Fruit fly (Drosophila melanogaster): Measurements from ENCODE around the gene CG4119.

CG4119 gene

dm6 chrX:5672243-5673051, 6.6 kb downstream of the CG4119 start, which contains the start of gene RpL35 (continued):
- TF ChIP-seq wek (GFP tag; optimal IDR thresholded peaks at IDR 0.05) (peak; percentile 56), CG42726 (GFP tag; IDR thresholded peaks at IDR 0.05; ENCODE audit: partially characterized antibody) (no peak), CG11398 (GFP tag; optimal IDR thresholded peaks at IDR 0.05) (no peak), CG8281 (tag; optimal IDR thresholded peaks at IDR 0.05) (no peak), CG3847 (GFP tag; IDR thresholded peaks at IDR 0.05) (no peak), CG7928 (GFP tag; optimal IDR thresholded peaks at IDR 0.05) (no peak), ase (GFP tag; IDR thresholded peaks at IDR 0.05) (no peak), Asciz (GFP tag; optimal IDR thresholded peaks at IDR 0.05) (peak; percentile 54), ERR (GFP tag; optimal IDR thresholded peaks at IDR 0.05) (peak; percentile 4), Gug (GFP tag; IDR thresholded peaks at IDR 0.05) (peak; percentile 19; the same call in 1 of the 4 replicates), MTF-1 (GFP tag; optimal IDR thresholded peaks at IDR 0.05; ENCODE audit: borderline replicate concordance) (peak; percentile 65), CG4282 (GFP tag; optimal IDR thresholded peaks at IDR 0.05) (peak; percentile 29), Blimp-1 (GFP tag; optimal IDR thresholded peaks at IDR 0.05) (peak; percentile 23), Hmx (GFP tag; optimal IDR thresholded peaks at IDR 0.05) (no peak), sens (GFP tag) (peak; percentile 81), CG14050 (GFP tag; IDR thresholded peaks at IDR 0.05) (no peak), CG8944 (GFP tag; optimal IDR thresholded peaks at IDR 0.05) (no peak), slou (GFP tag; optimal IDR thresholded peaks at IDR 0.05) (no peak), gsb-n (tag; optimal IDR thresholded peaks at IDR 0.05) (peak; percentile 25), bcd (GFP tag; optimal IDR thresholded peaks at IDR 0.05) (peak; percentile 21), ab (GFP tag; optimal IDR thresholded peaks at IDR 0.05) (no peak), scrt (GFP tag; optimal IDR thresholded peaks at IDR 0.05) (peak; percentile 56), Spps (tag; optimal IDR thresholded peaks at IDR 0.05) (peak; percentile 17), CG7556 (GFP tag; optimal IDR thresholded peaks at IDR 0.05) (peak; percentile 7), CkIIα-i1 (GFP tag; IDR thresholded peaks at IDR 0.05) (no peak), Camta (GFP tag; optimal IDR thresholded peaks at IDR 0.05) (peak; percentile 49), CG6654 (GFP tag; optimal IDR thresholded peaks at IDR 0.05) (no peak), CG1792 (GFP tag; optimal IDR thresholded peaks at IDR 0.05) (no peak), her (GFP tag; optimal IDR thresholded peaks at IDR 0.05) (peak; percentile 50), CG1529 (GFP tag; optimal IDR thresholded peaks at IDR 0.05) (peak; percentile 20), abd-A (tag; optimal IDR thresholded peaks at IDR 0.05) (no peak), PHDP (tag; optimal IDR thresholded peaks at IDR 0.05) (peak; percentile 49), Dfd (GFP tag; optimal IDR thresholded peaks at IDR 0.05) (no peak), CG34376 (GFP tag; optimal IDR thresholded peaks at IDR 0.05) (peak; percentile 70), CG12744 (GFP tag; optimal IDR thresholded peaks at IDR 0.05) (no peak), lilli (GFP tag; optimal IDR thresholded peaks at IDR 0.05) (peak; percentile 58), CG16779 (GFP tag; IDR thresholded peaks at IDR 0.05) (no peak), CG6254 (GFP tag; optimal IDR thresholded peaks at IDR 0.05) (peak; percentile 35), CG18764 (GFP tag; optimal IDR thresholded peaks at IDR 0.05) (no peak), CG13123 (GFP tag; optimal IDR thresholded peaks at IDR 0.05) (no peak), CG1024 (GFP tag; IDR thresholded peaks at IDR 0.05) (no peak), CG14667 (GFP tag; IDR thresholded peaks at IDR 0.05) (no peak), CG3726 (GFP tag; IDR thresholded peaks at IDR 0.05) (no peak), CG9727 (GFP tag; optimal IDR thresholded peaks at IDR 0.05) (peak; percentile 50), Mrtf (GFP tag; IDR thresholded peaks at IDR 0.05) (no peak), CG15073 (GFP tag; optimal IDR thresholded peaks at IDR 0.05) (no peak), CHES-1-like (GFP tag; optimal IDR thresholded peaks at IDR 0.05) (peak; percentile 11), lola (GFP tag; optimal IDR thresholded peaks at IDR 0.05) (no peak), mld (GFP tag; IDR thresholded peaks at IDR 0.05; ENCODE audit: partially characterized antibody) (no peak), Max (GFP tag; optimal IDR thresholded peaks at IDR 0.05) (peak; percentile 81)

All from whole organism, embryonic.